Worm (Caenorhabditis elegans): Measurements from ENCODE around the gene B0273.1.

ce11 chrIV:5482723-5483122 lies 11.1 kb upstream of the B0273.1 start, which contains the start of gene T11F8.5:
- TF ChIP-seq tbx-2 (tag; optimal IDR thresholded peaks at IDR 0.05) (no peak), zag-1 (tag; optimal IDR thresholded peaks at IDR 0.05) (no peak)
